Fruit fly (Drosophila melanogaster) whole organism, embryonic: ENCODE data around the gene ATPsynD.

Source experiments
- Abd-B ChIP-seq: fragments of 200-800 bp; sonication (Bioruptor generic); optimal IDR thresholded peaks from 2 replicates; lab custom pipeline; 2018; ENCODE audit warnings: missing biosample characterization, mild to moderate bottlenecking, missing genetic modification characterization, moderate library complexity
- Awh ChIP-seq: fragments of 200-800 bp; sonication (Bioruptor generic); IDR thresholded peaks from 2 replicates; pipeline ENCODE4, ENCODE4 v1.3.6; 2022; ENCODE audit warnings: missing biosample characterization, missing genetic modification characterization
- BEAF-32 ChIP-seq: fragments of 200-800 bp; sonication (Bioruptor generic); optimal IDR thresholded peaks from 3 replicates; lab custom pipeline; 2017; ENCODE audit warnings: missing biosample characterization, missing genetic modification characterization, mild to moderate bottlenecking, moderate library complexity, missing genetic modification reagents
- CG10209 ChIP-seq: fragments of 200-800 bp; sonication (Bioruptor generic); optimal IDR thresholded peaks from 3 replicates; lab custom pipeline; 2017; ENCODE audit warnings: missing biosample characterization, mild to moderate bottlenecking, missing genetic modification characterization, missing genetic modification reagents
- CG10543 ChIP-seq: fragments of 200-800 bp; sonication (Bioruptor generic); optimal IDR thresholded peaks from 3 replicates; lab custom pipeline; 2017; ENCODE audit warnings: missing biosample characterization, mild to moderate bottlenecking, missing genetic modification characterization, moderate library complexity
- CG11560 ChIP-seq: fragments of 200-800 bp; sonication (Bioruptor generic); IDR thresholded peaks from 3 replicates; pipeline ENCODE4 v1.3.6; 2022; ENCODE audit warnings: missing biosample characterization, missing genetic modification characterization
- CG1233 ChIP-seq: fragments of 200-800 bp; sonication (Bioruptor generic); optimal IDR thresholded peaks from 4 replicates; lab custom pipeline; 2018; ENCODE audit warnings: missing biosample characterization, mild to moderate bottlenecking, missing genetic modification characterization
- CG14710 ChIP-seq: fragments of 200-800 bp; sonication (Bioruptor generic); optimal IDR thresholded peaks from 3 replicates; lab custom pipeline; 2019; ENCODE audit warnings: missing biosample characterization, mild to moderate bottlenecking, missing genetic modification characterization, moderate library complexity
- CG16779 ChIP-seq: fragments of 200-800 bp; sonication (Bioruptor generic); IDR thresholded peaks from 2 replicates; pipeline ENCODE4 v1.3.6; 2022; ENCODE audit warnings: missing biosample characterization, missing genetic modification characterization
- CG16863 ChIP-seq: fragments of 200-800 bp; sonication (Bioruptor generic); optimal IDR thresholded peaks from 3 replicates; lab custom pipeline; 2016; ENCODE audit warnings: missing biosample characterization, missing genetic modification characterization
- CG17328 ChIP-seq: fragments of 200-800 bp; sonication (Bioruptor generic); IDR thresholded peaks from 2 replicates; pipeline ENCODE4 v1.3.6; 2022; ENCODE audit warnings: missing biosample characterization, missing genetic modification characterization
- CG18476 ChIP-seq: fragments of 200-800 bp; sonication (Bioruptor generic); optimal IDR thresholded peaks from 2 replicates; lab custom pipeline; 2016; ENCODE audit warnings: missing biosample characterization, mild to moderate bottlenecking, missing genetic modification characterization
- CG31388 ChIP-seq: fragments of 200-800 bp; sonication (Bioruptor generic); optimal IDR thresholded peaks from 2 replicates; lab custom pipeline; 2016; ENCODE audit warnings: missing biosample characterization, missing genetic modification characterization
- CG42726 ChIP-seq: fragments of 200-800 bp; sonication (Bioruptor generic); IDR thresholded peaks from 2 replicates; pipeline ENCODE4 v1.3.6; 2022; ENCODE audit warnings: missing biosample characterization, missing genetic modification characterization; ENCODE audit not compliant: partially characterized antibody
- CG4282 ChIP-seq: fragments of 200-800 bp; sonication (Bioruptor generic); optimal IDR thresholded peaks from 2 replicates; lab custom pipeline; 2016; ENCODE audit warnings: missing biosample characterization, missing genetic modification characterization
- CG4617 ChIP-seq: fragments of 200-800 bp; sonication (Bioruptor generic); optimal IDR thresholded peaks from 3 replicates; lab custom pipeline; 2016; ENCODE audit warnings: missing biosample characterization, missing genetic modification characterization, borderline replicate concordance
- CG7745 ChIP-seq: fragments of 200-800 bp; sonication (Bioruptor generic); optimal IDR thresholded peaks from 2 replicates; lab custom pipeline; 2018; ENCODE audit warnings: missing biosample characterization, mild to moderate bottlenecking, missing genetic modification characterization, moderate library complexity
- CG8359 ChIP-seq: fragments of 200-800 bp; sonication (Bioruptor generic); optimal IDR thresholded peaks from 2 replicates; lab custom pipeline; 2017; ENCODE audit warnings: missing biosample characterization, mild to moderate bottlenecking, missing genetic modification characterization, borderline replicate concordance
- CG9609 ChIP-seq: fragments of 200-800 bp; sonication (Bioruptor generic); optimal IDR thresholded peaks from 3 replicates; lab custom pipeline; 2016; ENCODE audit warnings: missing biosample characterization, missing genetic modification characterization
- CG9727 ChIP-seq: fragments of 200-800 bp; sonication (Bioruptor generic); optimal IDR thresholded peaks from 3 replicates; lab custom pipeline; 2017; ENCODE audit warnings: missing biosample characterization, mild to moderate bottlenecking, missing genetic modification characterization
- CG9876 ChIP-seq: fragments of 200-800 bp; sonication (Bioruptor generic); optimal IDR thresholded peaks from 2 replicates; lab custom pipeline; 2016; ENCODE audit warnings: missing biosample characterization, missing genetic modification characterization
- Dad ChIP-seq: fragments of 200-800 bp; sonication (Bioruptor generic); optimal IDR thresholded peaks from 3 replicates; lab custom pipeline; 2016; ENCODE audit warnings: missing biosample characterization, missing genetic modification characterization
- Eip74EF ChIP-seq, 2 experiments: fragments of 200-800 bp in 1 of 2; fragments of >200 bp in 1 of 2; sonication (Bioruptor generic) in 1 of 2; optimal IDR thresholded peaks; 2 replicates each; lab custom pipeline; 2017 to 2019; ENCODE audit warnings: missing biosample characterization in 2 of 2, missing genetic modification characterization in 2 of 2, mild to moderate bottlenecking in 1 of 2, moderate library complexity in 1 of 2
- Fer2 ChIP-seq: fragments of 200-800 bp; sonication (Bioruptor generic); optimal IDR thresholded peaks from 2 replicates; lab custom pipeline; 2018; ENCODE audit warnings: missing biosample characterization, mild to moderate bottlenecking, missing genetic modification characterization, moderate library complexity
- Hand ChIP-seq: fragments of 200-800 bp; sonication (Bioruptor generic); optimal IDR thresholded peaks from 2 replicates; lab custom pipeline; 2017; ENCODE audit warnings: mild to moderate bottlenecking, missing biosample characterization, missing genetic modification reagents, missing genetic modification characterization
- Lpt ChIP-seq: fragments of >200 bp; optimal IDR thresholded peaks from 2 replicates; lab custom pipeline; 2018; ENCODE audit warnings: missing biosample characterization, missing genetic modification characterization
- Myb ChIP-seq: fragments of 200-800 bp; sonication (Bioruptor generic); optimal IDR thresholded peaks from 2 replicates; lab custom pipeline; 2016; ENCODE audit warnings: missing biosample characterization, missing genetic modification characterization
- NK7.1 ChIP-seq: fragments of 200-800 bp; sonication (Bioruptor generic); optimal IDR thresholded peaks from 3 replicates; lab custom pipeline; 2016; ENCODE audit warnings: missing biosample characterization, missing genetic modification characterization
- Nf-YC ChIP-seq: fragments of 200-800 bp; optimal IDR thresholded peaks from 3 replicates; lab custom pipeline; 2019; ENCODE audit warnings: missing biosample characterization, mild to moderate bottlenecking, missing genetic modification characterization, moderate library complexity
- Opbp ChIP-seq: fragments of 200-800 bp; sonication (Bioruptor generic); IDR thresholded peaks from 3 replicates; pipeline ENCODE4 v1.3.6; 2022; ENCODE audit warnings: missing biosample characterization, missing genetic modification characterization; ENCODE audit not compliant: partially characterized antibody
- Ravus ChIP-seq: fragments of 200-800 bp; sonication (Bioruptor generic); IDR thresholded peaks from 2 replicates; pipeline ENCODE4 v1.3.6; 2022; ENCODE audit warnings: missing biosample characterization, missing genetic modification characterization
- abd-A ChIP-seq: fragments of 200-800 bp; sonication (Bioruptor generic); optimal IDR thresholded peaks from 3 replicates; lab custom pipeline; 2019; ENCODE audit warnings: missing biosample characterization, mild to moderate bottlenecking, missing genetic modification characterization, moderate library complexity
- ato ChIP-seq: fragments of 200-800 bp; sonication (Bioruptor generic); IDR thresholded peaks from 2 replicates; pipeline ENCODE4 v1.3.6; 2022; ENCODE audit warnings: missing biosample characterization, missing genetic modification characterization; ENCODE audit not compliant: partially characterized antibody
- bigmax ChIP-seq: fragments of 200-800 bp; sonication (Bioruptor generic); optimal IDR thresholded peaks from 2 replicates; lab custom pipeline; 2018; ENCODE audit warnings: missing biosample characterization, mild to moderate bottlenecking, missing genetic modification characterization
- chinmo ChIP-seq: fragments of 200-800 bp; sonication (Bioruptor generic); IDR thresholded peaks from 4 replicates; pipeline ENCODE4 v1.3.6; 2022; ENCODE audit warnings: missing biosample characterization, missing genetic modification characterization; ENCODE audit not compliant: partially characterized antibody
- dimm ChIP-seq: fragments of 200-800 bp; sonication (Bioruptor generic); IDR thresholded peaks from 2 replicates; pipeline ENCODE4 v1.3.6; 2022; ENCODE audit warnings: missing biosample characterization, missing genetic modification characterization
- eve ChIP-seq, 2 experiments: fragments of >200 bp; optimal IDR thresholded peaks; 2 replicates each; lab custom pipeline; 2017; ENCODE audit warnings: missing biosample characterization in 2 of 2, missing genetic modification characterization in 2 of 2
- fd102C ChIP-seq: fragments of 200-800 bp; sonication (Bioruptor generic); optimal IDR thresholded peaks from 2 replicates; lab custom pipeline; 2018; ENCODE audit warnings: missing biosample characterization, mild to moderate bottlenecking, missing genetic modification characterization, moderate library complexity
- gcm ChIP-seq: fragments of 200-800 bp; sonication (Bioruptor generic); optimal IDR thresholded peaks from 2 replicates; lab custom pipeline; 2019; ENCODE audit warnings: missing biosample characterization, mild to moderate bottlenecking, missing genetic modification characterization, moderate library complexity
- hb ChIP-seq: fragments of 200-800 bp; sonication (Bioruptor generic); IDR thresholded peaks from 3 replicates; pipeline ENCODE4 v1.3.6; 2022; ENCODE audit warnings: missing biosample characterization, missing genetic modification characterization; ENCODE audit not compliant: partially characterized antibody
- jing ChIP-seq: fragments of 200-800 bp; sonication (Bioruptor generic); optimal IDR thresholded peaks from 2 replicates; lab custom pipeline; 2018; ENCODE audit warnings: missing biosample characterization, mild to moderate bottlenecking, missing genetic modification characterization
- lola ChIP-seq, 3 experiments: fragments of >200 bp in 2 of 3; fragments of 200-800 bp in 1 of 3; sonication (Bioruptor generic) in 1 of 3; optimal IDR thresholded peaks; 2 replicates each; lab custom pipeline; 2017 to 2019; ENCODE audit warnings: missing biosample characterization in 3 of 3, missing genetic modification characterization in 3 of 3, mild to moderate bottlenecking in 1 of 3, moderate library complexity in 1 of 3
- onecut ChIP-seq: fragments of 200-800 bp; sonication (Bioruptor generic); IDR thresholded peaks from 2 replicates; pipeline ENCODE4 v1.3.6; 2022; ENCODE audit warnings: missing biosample characterization, missing genetic modification characterization
- otp ChIP-seq: fragments of 200-800 bp; sonication (Bioruptor generic); IDR thresholded peaks from 3 replicates; pipeline ENCODE4, ENCODE4 v1.3.6; 2022; ENCODE audit warnings: missing biosample characterization, missing genetic modification characterization
- ro ChIP-seq: fragments of 200-800 bp; sonication (Bioruptor generic); IDR thresholded peaks from 2 replicates; pipeline ENCODE4 v1.3.6; 2022; ENCODE audit warnings: missing biosample characterization, missing genetic modification characterization
- slou ChIP-seq: fragments of 200-800 bp; sonication (Bioruptor generic); optimal IDR thresholded peaks from 3 replicates; lab custom pipeline; 2016; ENCODE audit warnings: missing biosample characterization, missing genetic modification characterization
- tgo ChIP-seq: fragments of 200-800 bp; sonication (Bioruptor generic); IDR thresholded peaks from 3 replicates; pipeline ENCODE4 v1.3.6; 2022; ENCODE audit warnings: missing biosample characterization, missing genetic modification characterization
- tio ChIP-seq: fragments of 200-800 bp; sonication (Bioruptor generic); optimal IDR thresholded peaks from 2 replicates; lab custom pipeline; 2017; ENCODE audit warnings: missing biosample characterization, missing genetic modification characterization, inconsistent platforms
- zf30C ChIP-seq: fragments of 200-800 bp; sonication (Bioruptor generic); optimal IDR thresholded peaks from 3 replicates; lab custom pipeline; 2018; ENCODE audit warnings: missing biosample characterization, mild to moderate bottlenecking, missing genetic modification characterization
- zfh1 ChIP-seq: fragments of 200-800 bp; sonication (Bioruptor generic); IDR thresholded peaks from 3 replicates; pipeline ENCODE4 v1.3.6; 2022; ENCODE audit warnings: missing biosample characterization, missing genetic modification characterization

ATPsynD gene

DNA sequence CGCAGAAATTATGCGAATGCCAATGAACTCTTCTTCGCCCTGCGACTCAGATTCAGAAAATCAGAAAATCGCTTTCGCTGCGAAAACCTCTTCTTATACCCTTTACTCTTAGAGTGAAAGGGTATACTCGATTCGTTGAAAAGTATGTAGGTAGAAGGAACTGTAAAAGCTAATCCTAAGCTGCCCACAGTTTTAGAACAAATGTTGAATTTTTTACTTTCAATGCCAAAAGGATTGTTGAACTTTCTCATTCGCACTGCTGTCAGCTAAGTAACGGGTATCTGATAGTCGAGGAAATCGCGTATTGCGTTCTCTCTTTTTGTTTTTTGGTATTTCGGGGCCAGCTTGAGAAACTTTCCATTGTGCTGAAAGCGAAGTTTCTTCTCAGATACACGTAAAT, 19.0 kb downstream of the ATPsynD start (continued):
- TF ChIP-seq Ravus (GFP tag; lab: Robert Waterston, UW) (no peak), Abd-B (GFP tag; lab: Kevin White, UChicago) (peak; percentile 41), abd-A (tag; lab: Kevin White, UChicago) (no peak), gcm (GFP tag; lab: Kevin White, UChicago) (no peak), otp (GFP tag; lab: Robert Waterston, UW) (no peak), hb (peak; percentile 64; the same call in 2 of the 3 replicates), CG11560 (tag; lab: Robert Waterston, UW) (no peak), Eip74EF (GFP tag; optimal IDR thresholded peaks at IDR 0.05; lab: Kevin White, UChicago) (no peak), CG1233 (no peak), Awh (GFP tag; lab: Robert Waterston, UW) (no peak), CG42726 (GFP tag; lab: Robert Waterston, UW) (no peak), Dad (GFP tag; lab: Kevin White, UChicago) (no peak), CG9876 (no peak), tio (GFP tag; lab: Kevin White, UChicago) (no peak), CG31388 (GFP tag; lab: Kevin White, UChicago) (no peak), Nf-YC (no peak), eve (GFP tag; optimal IDR thresholded peaks at IDR 0.05; lab: Kevin White, UChicago) (peak in 1 of 2 experiments; percentile 54), CG17328 (GFP tag; lab: Robert Waterston, UW) (no peak), Opbp (GFP tag; lab: Robert Waterston, UW) (no peak), Hand (GFP tag; lab: Kevin White, UChicago) (no peak), CG10209 (GFP tag; lab: Kevin White, UChicago) (peak; percentile 16), onecut (GFP tag; lab: Robert Waterston, UW) (no peak), bigmax (no peak), ato (GFP tag; lab: Robert Waterston, UW) (peak; percentile 31; the same call in 1 of the 2 replicates), chinmo (GFP tag; lab: Robert Waterston, UW) (no peak), Myb (GFP tag; lab: Kevin White, UChicago) (no peak), CG9727 (peak; percentile 6), dimm (no peak), zf30C (GFP tag; lab: Kevin White, UChicago) (no peak), CG8359 (GFP tag; lab: Kevin White, UChicago) (peak; percentile 22), CG4617 (GFP tag; lab: Kevin White, UChicago) (no peak), CG10543 (GFP tag; lab: Kevin White, UChicago) (no peak), CG18476 (GFP tag; lab: Kevin White, UChicago) (no peak), ro (no peak), tgo (GFP tag; lab: Robert Waterston, UW) (no peak), NK7.1 (no peak), jing (peak; percentile 9), CG16779 (GFP tag; lab: Robert Waterston, UW) (no peak), CG16863 (GFP tag; lab: Kevin White, UChicago) (peak; percentile 37), fd102C (no peak), Lpt (GFP tag; lab: Kevin White, UChicago) (no peak), CG7745 (tag; lab: Kevin White, UChicago) (no peak), Fer2 (tag; lab: Kevin White, UChicago) (no peak), CG14710 (tag; lab: Kevin White, UChicago) (peak; percentile 4), BEAF-32 (no peak), zfh1 (no peak), CG9609 (GFP tag; lab: Kevin White, UChicago) (peak; percentile 25), CG4282 (GFP tag; lab: Kevin White, UChicago) (no peak), slou (GFP tag; lab: Kevin White, UChicago) (no peak), lola (GFP tag; optimal IDR thresholded peaks at IDR 0.05; lab: Kevin White, UChicago) (peak in 1 of 3 experiments; percentile 11)
